Fruit fly (Drosophila melanogaster): Measurements from ENCODE around the gene CG15879.

dm6 chr3L:2119002-2119401 lies 49.9 kb downstream of the CG15879 start:
- TF ChIP-seq Myc (optimal IDR thresholded peaks at IDR 0.05) (no peak), psq (optimal IDR thresholded peaks at IDR 0.05) (no peak)

Measured in Kc167 (cell line).